Worm (Caenorhabditis elegans) whole organism, L1 larva: ENCODE data around the gene K01D12.20.

Source experiments
- C16A3.4 ChIP-seq: fragments of 150-350 bp; optimal IDR thresholded peaks from 2 replicates; lab custom pipeline; 2014; ENCODE audit warnings: missing biosample characterization, missing genetic modification characterization
- Y116A8C.19 ChIP-seq: sonication (generic microtip); optimal IDR thresholded peaks from 2 replicates; lab custom pipeline; 2016; ENCODE audit warnings: missing compliant biosample characterization, missing genetic modification characterization, borderline replicate concordance
- ceh-90 ChIP-seq: sonication (generic microtip); optimal IDR thresholded peaks from 2 replicates; lab custom pipeline; 2016; ENCODE audit warnings: missing genetic modification characterization, missing compliant biosample characterization
- ces-1 ChIP-seq: fragments of 150-350 bp; optimal IDR thresholded peaks from 2 replicates; lab custom pipeline; 2014; ENCODE audit warnings: missing biosample characterization, missing genetic modification reagents, missing genetic modification characterization
- dpl-1 ChIP-seq, 3 experiments: fragments of 150-350 bp in 2 of 3; sonication (generic microtip) in 1 of 3; optimal IDR thresholded peaks; 2 replicates each; lab custom pipeline; 2014 to 2017; ENCODE audit warnings: missing biosample characterization in 3 of 3, missing genetic modification characterization in 3 of 3, missing genetic modification reagents in 3 of 3
- dsc-1 ChIP-seq: sonication (generic microtip); optimal IDR thresholded peaks from 2 replicates; lab custom pipeline; 2016; ENCODE audit warnings: mild to moderate bottlenecking, missing genetic modification characterization, missing compliant biosample characterization
- efl-1 ChIP-seq, 4 experiments: fragments of 150-350 bp; optimal IDR thresholded peaks in 3 of 4; peaks in 1 of 4; 1 replicate in 1 of 4; 2 replicates in 3 of 4; lab custom pipeline; 2014; ENCODE audit warnings: missing biosample characterization in 2 of 4, missing genetic modification characterization in 2 of 4, missing genetic modification reagents in 2 of 4
- elt-2 ChIP-seq: sonication (generic microtip); optimal IDR thresholded peaks from 2 replicates; lab custom pipeline; 2016; ENCODE audit warnings: missing genetic modification characterization, mild to moderate bottlenecking, inconsistent platforms, missing compliant biosample characterization, missing genetic modification reagents
- fkh-10 ChIP-seq: sonication (generic microtip); optimal IDR thresholded peaks from 2 replicates; lab custom pipeline; 2017; ENCODE audit warnings: missing biosample characterization, missing genetic modification reagents, missing genetic modification characterization
- fkh-4 ChIP-seq: sonication (generic microtip); optimal IDR thresholded peaks from 2 replicates; lab custom pipeline; 2016; ENCODE audit warnings: missing compliant biosample characterization, missing genetic modification characterization, borderline replicate concordance
- fkh-8 ChIP-seq: sonication (generic microtip); optimal IDR thresholded peaks from 2 replicates; lab custom pipeline; 2016; ENCODE audit warnings: mild to moderate bottlenecking, missing genetic modification characterization, missing compliant biosample characterization
- fos-1 ChIP-seq: fragments of 150-350 bp; optimal IDR thresholded peaks from 2 replicates; lab custom pipeline; 2014; ENCODE audit warnings: missing biosample characterization, missing genetic modification characterization
- hlh-4 ChIP-seq: sonication (generic microtip); optimal IDR thresholded peaks from 2 replicates; lab custom pipeline; 2016; ENCODE audit warnings: mild to moderate bottlenecking, missing genetic modification characterization, missing compliant biosample characterization
- irx-1 ChIP-seq: sonication (generic microtip); optimal IDR thresholded peaks from 2 replicates; lab custom pipeline; 2016; ENCODE audit warnings: missing genetic modification characterization, missing compliant biosample characterization
- isw-1 ChIP-seq: fragments of 200-800 bp; sonication (Bioruptor generic); IDR thresholded peaks from 2 replicates; pipeline ENCODE4 v1.3.6; 2022; ENCODE audit warnings: missing genetic modification characterization, missing compliant biosample characterization
- lin-13 ChIP-seq: fragments of 150-350 bp; optimal IDR thresholded peaks from 2 replicates; lab custom pipeline; 2014; ENCODE audit warnings: missing biosample characterization, missing genetic modification reagents, missing genetic modification characterization
- mdl-1 ChIP-seq, 2 experiments: fragments of 150-350 bp; optimal IDR thresholded peaks; 2 replicates each; lab custom pipeline; 2014 to 2017; ENCODE audit warnings: missing biosample characterization in 2 of 2, missing genetic modification characterization in 2 of 2, inconsistent platforms in 1 of 2
- mef-2 ChIP-seq: fragments of 150-350 bp; optimal IDR thresholded peaks from 2 replicates; lab custom pipeline; 2014; ENCODE audit warnings: missing biosample characterization, missing genetic modification characterization
- mep-1 ChIP-seq: fragments of 150-350 bp; optimal IDR thresholded peaks from 2 replicates; lab custom pipeline; 2014; ENCODE audit warnings: missing biosample characterization, missing genetic modification characterization
- nhr-12 ChIP-seq: sonication (generic microtip); optimal IDR thresholded peaks from 2 replicates; lab custom pipeline; 2017; ENCODE audit warnings: missing biosample characterization, missing genetic modification characterization
- nhr-19 ChIP-seq: fragments of 200-800 bp; sonication (Bioruptor generic); conservative IDR thresholded peaks from 2 replicates; pipeline ENCODE4 v1.3.6; 2022; ENCODE audit warnings: missing genetic modification characterization, missing compliant biosample characterization
- nhr-237 ChIP-seq: fragments of 150-350 bp; optimal IDR thresholded peaks from 2 replicates; lab custom pipeline; 2014; ENCODE audit warnings: missing biosample characterization, missing genetic modification characterization
- nhr-47 ChIP-seq: sonication (generic microtip); optimal IDR thresholded peaks from 2 replicates; lab custom pipeline; 2016; ENCODE audit warnings: mild to moderate bottlenecking, missing genetic modification characterization, moderate library complexity, missing compliant biosample characterization
- nhr-77 ChIP-seq: fragments of 150-350 bp; optimal IDR thresholded peaks from 2 replicates; lab custom pipeline; 2014; ENCODE audit warnings: missing biosample characterization, missing genetic modification characterization
- pag-3 ChIP-seq: sonication (generic microtip); optimal IDR thresholded peaks from 2 replicates; lab custom pipeline; 2017; ENCODE audit warnings: missing genetic modification characterization, mild to moderate bottlenecking, missing compliant biosample characterization, antibody characterized with exemption, borderline replicate concordance; ENCODE audit not compliant: insufficient read depth
- rnt-1 ChIP-seq: sonication (generic microtip); optimal IDR thresholded peaks from 2 replicates; lab custom pipeline; 2016; ENCODE audit warnings: mild to moderate bottlenecking, missing genetic modification characterization, moderate library complexity, missing compliant biosample characterization
- snu-23 ChIP-seq: sonication (generic microtip); optimal IDR thresholded peaks from 2 replicates; lab custom pipeline; 2016; ENCODE audit warnings: missing genetic modification characterization, missing compliant biosample characterization
- sptf-1 ChIP-seq: fragments of 150-350 bp; optimal IDR thresholded peaks from 2 replicates; lab custom pipeline; 2014; ENCODE audit warnings: missing biosample characterization, missing genetic modification characterization
- sup-37 ChIP-seq: fragments of 200-800 bp; sonication (Bioruptor generic); optimal IDR thresholded peaks from 2 replicates; lab custom pipeline; 2018; ENCODE audit warnings: mild to moderate bottlenecking, missing genetic modification characterization, missing compliant biosample characterization
- tlp-1 ChIP-seq: fragments of 150-350 bp; optimal IDR thresholded peaks from 2 replicates; lab custom pipeline; 2014; ENCODE audit warnings: missing biosample characterization, missing genetic modification characterization
- unc-130 ChIP-seq: fragments of 150-350 bp; optimal IDR thresholded peaks from 2 replicates; lab custom pipeline; 2017; ENCODE audit warnings: missing biosample characterization, missing genetic modification characterization, inconsistent platforms
- unc-30 ChIP-seq: sonication (generic microtip); optimal IDR thresholded peaks from 2 replicates; lab custom pipeline; 2017; ENCODE audit warnings: missing biosample characterization, missing genetic modification characterization
- unc-62 ChIP-seq: fragments of 150-350 bp; optimal IDR thresholded peaks from 2 replicates; lab custom pipeline; 2014; ENCODE audit warnings: missing biosample characterization, missing genetic modification reagents, missing genetic modification characterization
- unc-98 ChIP-seq: fragments of 200-800 bp; sonication (Bioruptor generic); IDR thresholded peaks from 2 replicates; pipeline ENCODE4 v1.3.6; 2022; ENCODE audit warnings: missing genetic modification characterization, missing compliant biosample characterization
- xbp-1 ChIP-seq: sonication (generic microtip); optimal IDR thresholded peaks from 2 replicates; lab custom pipeline; 2016; ENCODE audit warnings: missing genetic modification characterization, missing compliant biosample characterization
- ztf-4 ChIP-seq: fragments of 150-350 bp; optimal IDR thresholded peaks from 2 replicates; lab custom pipeline; 2014; ENCODE audit warnings: missing biosample characterization, missing genetic modification characterization

K01D12.20 gene

DNA sequence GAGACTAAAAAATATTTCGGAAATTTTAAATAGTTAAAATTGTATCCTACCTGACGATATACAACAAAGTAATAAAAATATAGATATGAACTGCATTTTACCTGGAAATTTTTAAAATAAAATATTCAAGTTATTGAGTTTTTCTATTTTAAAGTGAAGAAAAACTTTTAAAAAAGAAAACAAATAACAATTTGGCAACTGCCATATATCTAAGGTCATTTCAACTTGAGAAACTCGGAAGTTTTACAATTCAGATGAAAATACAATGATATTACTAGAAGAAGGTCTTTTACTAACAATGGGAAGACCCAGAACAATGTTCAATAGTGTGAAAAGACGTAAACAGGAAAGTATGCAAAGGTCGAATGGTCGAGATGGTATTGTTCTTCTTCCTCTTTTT lies 49.3 kb upstream of the K01D12.20 start, which contains the start of gene C54D10.10:
Gene C54D10.10, minus strand, starts transcription at position 101 of the 400 bp plus-strand sequence.
- TF ChIP-seq fkh-8 (tag; lab: Kevin White, UChicago), result no peak
- TF ChIP-seq Y116A8C.19 (tag; lab: Kevin White, UChicago), result no peak
- TF ChIP-seq mef-2 (tag; lab: Kevin White, UChicago), result no peak
- TF ChIP-seq nhr-47, result no peak
- no peak for TF ChIP-seq irx-1 (tag; lab: Kevin White, UChicago)
- TF ChIP-seq snu-23 (GFP tag; lab: Kevin White, UChicago), result no peak
- no peak for TF ChIP-seq fos-1 (tag; lab: Kevin White, UChicago)
- no peak for TF ChIP-seq nhr-237 (tag; lab: Kevin White, UChicago)
- TF ChIP-seq ceh-90 (tag; lab: Kevin White, UChicago), result no peak
- no peak for TF ChIP-seq lin-13 (GFP tag; lab: Kevin White, UChicago)
- no peak for TF ChIP-seq nhr-19 (GFP tag; lab: Robert Waterston, UW)
- TF ChIP-seq, all 84 proteins: peak for 0

DNA sequence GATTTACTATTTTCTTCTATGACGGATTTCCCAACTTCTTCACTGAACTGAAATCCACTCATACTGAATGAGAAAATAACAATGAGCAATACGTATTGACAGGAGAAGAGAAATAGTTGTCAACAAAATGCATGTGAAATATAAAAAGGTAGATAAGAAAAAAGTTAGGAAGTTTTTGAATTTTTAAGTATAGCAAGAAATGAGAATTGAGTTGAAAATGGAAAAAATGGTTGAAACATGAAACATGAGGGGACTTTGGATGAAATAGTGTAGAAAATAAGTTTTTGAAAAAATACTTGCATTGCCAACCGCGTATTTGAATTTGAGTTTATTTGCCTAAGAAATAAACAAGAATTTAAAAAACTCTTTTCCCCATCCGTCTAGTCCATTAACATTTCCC lies 46.3 kb upstream of the K01D12.20 start, which contains the start of the genes pals-38 and C54D10.9:
Gene pals-38, minus strand, starts transcription at position 101 of the 400 bp plus-strand sequence.
Gene C54D10.9, plus strand, starts transcription at position 259 of the 400 bp plus-strand sequence.
- TF ChIP-seq unc-30 (no peak), efl-1 (optimal IDR thresholded peaks at IDR 0.05; lab: Kevin White, UChicago) (no peak), efl-1 (GFP tag; optimal IDR thresholded peaks at IDR 0.05 in 1 of 2; lab: Kevin White, UChicago) (peak in 1 of 2 experiments; percentile 79)

DNA sequence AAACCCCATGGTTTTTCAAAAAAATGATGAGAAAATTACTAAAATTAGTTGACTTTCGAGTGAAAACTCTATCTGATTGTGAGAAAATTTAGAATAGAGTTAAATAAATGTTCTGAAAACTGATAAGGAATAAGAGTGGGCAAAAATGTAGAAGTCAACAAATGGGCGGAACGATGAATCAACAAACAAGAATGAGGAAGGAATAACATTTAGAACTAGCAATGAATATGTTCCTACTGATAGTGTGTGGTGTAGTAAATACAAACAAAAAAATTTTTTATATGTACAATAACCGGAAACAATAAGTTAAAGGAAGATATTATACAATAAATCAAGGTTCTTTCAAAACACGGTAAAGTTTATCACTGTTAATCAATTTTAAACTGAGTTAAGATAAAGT lies 43.1 kb upstream of the K01D12.20 start, which contains the start of gene pals-39:
Gene pals-39, minus strand, starts transcription at position 101 of the 400 bp plus-strand sequence.
- TF ChIP-seq unc-130 (tag; lab: Kevin White, UChicago), result no peak
- TF ChIP-seq dpl-1 (GFP tag; optimal IDR thresholded peaks at IDR 0.05; lab: Kevin White, UChicago), result no peak
- no peak for TF ChIP-seq sup-37
- no peak for TF ChIP-seq snu-23 (GFP tag; lab: Kevin White, UChicago)
- no peak for TF ChIP-seq rnt-1 (tag; lab: Kevin White, UChicago)
- TF ChIP-seq dsc-1 (tag; lab: Kevin White, UChicago), result no peak
- no peak for TF ChIP-seq elt-2 (tag; lab: Kevin White, UChicago)
- no peak for TF ChIP-seq ztf-4 (tag; lab: Kevin White, UChicago)
- TF ChIP-seq fkh-8 (tag; lab: Kevin White, UChicago), result no peak
- TF ChIP-seq hlh-4, result no peak
- no peak for TF ChIP-seq nhr-77
- no peak for TF ChIP-seq unc-62
- no peak for TF ChIP-seq mdl-1 (tag; optimal IDR thresholded peaks at IDR 0.05; lab: Kevin White, UChicago)
- no peak for TF ChIP-seq fkh-10 (GFP tag; lab: Kevin White, UChicago)

DNA sequence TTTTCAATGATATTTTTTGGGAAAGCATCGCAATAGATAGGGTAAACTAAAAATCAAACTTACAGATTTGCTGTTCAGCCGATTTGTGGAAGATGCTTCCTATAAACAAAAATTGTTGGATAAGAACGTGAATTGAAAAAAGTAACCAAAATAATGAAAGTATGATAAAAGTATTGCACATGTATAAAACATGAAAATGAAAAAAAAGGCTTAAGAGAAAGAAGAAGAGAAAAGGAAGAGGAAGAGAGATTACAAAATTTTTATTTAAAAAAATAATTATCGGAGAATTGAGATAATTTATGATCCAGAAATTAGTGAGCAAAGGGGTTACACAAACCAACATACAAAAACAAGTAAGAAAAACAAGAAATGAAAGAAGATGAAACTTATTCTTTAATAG lies 40.8 kb upstream of the K01D12.20 start, which contains the start of gene pals-37:
Gene pals-37, minus strand, starts transcription at position 101 of the 400 bp plus-strand sequence.
- TF ChIP-seq sptf-1 (tag; lab: Kevin White, UChicago) (no peak), fkh-10 (GFP tag; lab: Kevin White, UChicago) (no peak), irx-1 (tag; lab: Kevin White, UChicago) (no peak), isw-1 (GFP tag; lab: Robert Waterston, UW) (no peak), unc-98 (GFP tag; lab: Robert Waterston, UW) (no peak), tlp-1 (no peak), pag-3 (no peak), lin-13 (GFP tag; lab: Kevin White, UChicago) (no peak), fkh-4 (tag; lab: Kevin White, UChicago) (no peak), sup-37 (no peak), rnt-1 (tag; lab: Kevin White, UChicago) (no peak), ces-1 (GFP tag; lab: Kevin White, UChicago) (no peak), C16A3.4 (no peak), mep-1 (no peak), xbp-1 (tag; lab: Kevin White, UChicago) (no peak), nhr-12 (tag; lab: Kevin White, UChicago) (no peak)
